Worm (Caenorhabditis elegans) whole organism, L4/young adult: ENCODE results near the gene F42H10.2.

Source experiments
- W03F9.2 ChIP-seq: fragments of 150-350 bp; optimal IDR thresholded peaks from 2 replicates; lab custom pipeline; 2014; ENCODE audit warnings: missing biosample characterization, missing genetic modification characterization
- dao-5 ChIP-seq: sonication (generic microtip); optimal IDR thresholded peaks from 2 replicates; lab custom pipeline; 2016; ENCODE audit warnings: missing genotype, missing genetic modification characterization, moderate library complexity, missing compliant biosample characterization
- him-1 ChIP-seq: sonication (generic microtip); optimal IDR thresholded peaks from 2 replicates; lab custom pipeline; 2016; ENCODE audit warnings: missing genotype, missing genetic modification reagents, missing genetic modification characterization, missing compliant biosample characterization

F42H10.2 gene

DNA sequence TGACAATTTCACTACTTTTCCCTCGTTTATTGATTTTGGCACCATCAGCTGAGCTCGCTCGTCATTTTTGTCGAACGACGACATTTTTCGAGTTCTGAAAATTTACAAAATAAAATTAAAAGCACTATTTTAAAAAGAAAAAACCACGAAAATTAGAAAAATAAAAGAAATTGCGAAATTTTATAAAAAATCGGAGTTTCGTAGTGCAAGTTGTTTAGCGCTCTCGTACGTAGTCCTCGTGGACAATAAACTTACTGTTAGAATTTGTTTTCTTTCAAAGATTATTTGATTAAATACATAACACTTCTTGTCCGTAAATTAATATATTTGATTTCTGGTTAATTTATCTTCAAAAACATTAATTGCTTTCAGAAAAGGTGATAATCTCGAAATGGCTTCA is at the start of gene F42H10.2, which contains the start of gene ess-2:
F42H10.2 (plus strand) TSS at position 367 of the 400 bp plus-strand sequence.
ess-2 (minus strand) TSS at position 99 of the 400 bp plus-strand sequence.
- TF ChIP-seq W03F9.2 (no peak), dao-5 (tag; lab: Kevin White, UChicago) (no peak), him-1 (tag; lab: Kevin White, UChicago) (no peak)

DNA sequence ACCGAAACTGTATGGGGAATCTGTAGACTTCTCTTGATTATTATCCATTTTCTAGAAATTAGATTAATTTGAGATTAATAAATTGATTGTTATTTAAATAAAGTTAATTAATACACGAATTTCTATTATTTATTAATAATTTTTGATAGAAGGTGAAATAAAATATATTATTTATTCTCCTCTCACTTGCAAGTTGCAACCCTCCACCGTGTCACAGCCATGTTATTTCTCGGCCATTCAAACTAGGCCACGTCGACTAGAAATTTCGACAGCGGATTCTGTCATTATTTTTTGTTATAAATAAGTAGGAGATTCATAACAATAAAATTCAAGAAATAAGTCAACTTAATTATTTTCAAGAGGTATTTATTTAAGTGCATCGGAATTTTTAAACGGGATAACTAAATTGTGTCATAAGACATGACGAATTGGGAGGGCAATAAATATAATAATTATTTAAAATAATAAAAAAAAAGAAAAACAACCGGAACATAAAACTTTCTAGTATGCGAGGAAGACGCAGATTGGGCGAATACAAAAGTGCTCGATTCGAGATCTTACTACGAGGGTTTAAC is 46.8 kb upstream of the F42H10.2 start, which contains the start of gene ufbp-1:
ufbp-1 (minus strand) TSS at position 51 of the 575 bp plus-strand sequence.
- peak; percentile 91 for TF ChIP-seq W03F9.2
- no peak for TF ChIP-seq him-1 (tag; lab: Kevin White, UChicago)

DNA sequence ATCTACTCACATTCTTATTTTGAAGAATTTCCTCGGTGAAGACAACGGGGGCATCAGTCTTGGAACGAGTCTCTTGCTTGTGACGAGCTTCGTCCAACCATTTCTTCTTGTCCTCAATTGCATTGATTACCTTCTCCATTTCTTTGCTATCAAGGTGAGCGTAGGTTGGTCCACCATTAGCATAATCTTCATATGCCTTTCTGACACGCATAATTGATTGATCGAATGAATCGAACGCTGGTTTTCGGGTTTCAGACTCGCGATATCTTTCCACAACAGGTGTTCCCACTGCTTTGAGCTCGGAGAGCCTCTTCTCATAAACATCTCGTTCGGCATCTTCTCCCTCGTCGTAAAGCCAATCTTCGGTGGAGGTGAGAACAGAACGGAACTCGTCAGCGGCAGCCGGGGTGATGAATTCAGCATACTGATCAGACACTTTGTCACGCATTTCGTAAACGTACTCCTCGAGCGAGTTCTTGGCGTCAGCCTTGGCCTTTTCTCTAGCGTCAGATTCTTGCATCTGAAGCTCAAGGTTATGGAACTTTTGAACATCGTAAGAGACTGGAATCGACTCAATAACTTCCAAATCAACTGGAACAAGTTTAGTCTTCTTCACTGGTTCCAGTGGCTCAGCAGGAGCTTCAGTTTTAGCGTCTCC is 45.9 kb upstream of the F42H10.2 start:
- TF ChIP-seq W03F9.2 (no peak), him-1 (tag; lab: Kevin White, UChicago) (no peak), dao-5 (tag; lab: Kevin White, UChicago) (no peak)

DNA sequence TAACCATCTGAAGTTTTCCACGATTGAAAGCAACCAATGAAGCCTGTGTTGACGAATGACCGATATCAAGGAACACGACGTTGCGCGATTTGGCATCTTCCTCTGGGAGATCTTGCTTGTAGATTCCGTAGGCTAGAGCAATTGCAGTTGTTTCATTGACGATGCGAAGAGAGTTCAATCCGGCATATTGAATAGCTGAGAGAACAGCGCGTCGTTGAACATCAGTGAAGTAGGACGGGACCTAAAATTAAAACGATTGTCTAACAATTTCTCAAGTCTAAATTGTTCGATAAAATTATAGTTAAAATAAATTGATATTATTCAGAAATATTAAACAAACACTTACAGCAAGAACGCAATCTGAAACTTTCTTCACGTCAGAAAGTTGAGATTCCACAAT is 44.4 kb upstream of the F42H10.2 start:
- no peak for TF ChIP-seq him-1 (tag; lab: Kevin White, UChicago)
- no peak for TF ChIP-seq W03F9.2
- TF ChIP-seq dao-5 (tag; lab: Kevin White, UChicago), result no peak

DNA sequence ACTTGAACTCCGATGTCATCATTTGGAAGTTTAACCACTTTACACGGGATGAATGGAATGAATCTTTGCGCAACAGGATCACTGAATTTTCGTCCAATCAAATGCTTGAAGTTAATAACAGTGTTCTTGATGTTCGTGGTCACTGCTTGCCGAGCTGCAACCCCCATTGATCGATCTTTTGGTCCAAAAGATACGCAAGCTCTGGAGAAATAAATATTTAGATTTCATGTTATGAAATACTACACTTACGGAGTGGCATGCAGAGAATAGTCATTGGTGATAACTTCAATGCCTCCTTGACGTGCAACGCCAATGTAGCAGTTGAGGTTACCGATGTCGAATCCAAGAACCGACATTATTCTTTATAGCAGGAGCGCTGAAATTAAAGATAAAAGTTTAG is 43.9 kb upstream of the F42H10.2 start, which contains the start of gene hsp-110:
hsp-110 (minus strand) TSS at position 376 of the 400 bp plus-strand sequence.
- TF ChIP-seq him-1 (tag; lab: Kevin White, UChicago) (no peak), dao-5 (tag; lab: Kevin White, UChicago) (no peak), W03F9.2 (no peak)

DNA sequence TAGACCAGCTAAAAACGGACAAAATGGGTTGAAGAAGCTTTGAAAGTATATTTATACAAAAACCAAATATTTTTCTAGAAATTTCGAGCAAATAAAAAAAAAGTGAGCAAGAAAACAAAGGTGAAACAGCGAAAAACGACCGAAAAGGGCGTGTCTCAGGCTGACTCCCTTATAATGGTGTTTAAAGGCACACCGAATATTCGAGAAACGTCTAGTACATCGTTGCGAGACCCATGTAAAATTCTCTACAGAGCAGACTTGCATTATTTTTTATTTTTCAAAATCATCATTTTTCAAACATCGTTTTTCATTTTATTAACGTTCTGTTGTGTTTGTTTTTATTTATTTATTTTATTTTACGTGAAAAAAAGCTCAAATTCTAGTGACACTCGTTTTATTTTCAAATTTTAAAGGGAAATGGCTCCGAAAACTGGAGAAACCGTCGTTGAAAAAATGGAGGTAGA is 43.4 kb upstream of the F42H10.2 start, which contains the start of gene rpn-3:
rpn-3 (plus strand) TSS at position 414 of the 464 bp plus-strand sequence.
- TF ChIP-seq dao-5 (tag; lab: Kevin White, UChicago) (no peak), him-1 (tag; lab: Kevin White, UChicago) (peak; percentile 58), W03F9.2 (peak; percentile 96)

DNA sequence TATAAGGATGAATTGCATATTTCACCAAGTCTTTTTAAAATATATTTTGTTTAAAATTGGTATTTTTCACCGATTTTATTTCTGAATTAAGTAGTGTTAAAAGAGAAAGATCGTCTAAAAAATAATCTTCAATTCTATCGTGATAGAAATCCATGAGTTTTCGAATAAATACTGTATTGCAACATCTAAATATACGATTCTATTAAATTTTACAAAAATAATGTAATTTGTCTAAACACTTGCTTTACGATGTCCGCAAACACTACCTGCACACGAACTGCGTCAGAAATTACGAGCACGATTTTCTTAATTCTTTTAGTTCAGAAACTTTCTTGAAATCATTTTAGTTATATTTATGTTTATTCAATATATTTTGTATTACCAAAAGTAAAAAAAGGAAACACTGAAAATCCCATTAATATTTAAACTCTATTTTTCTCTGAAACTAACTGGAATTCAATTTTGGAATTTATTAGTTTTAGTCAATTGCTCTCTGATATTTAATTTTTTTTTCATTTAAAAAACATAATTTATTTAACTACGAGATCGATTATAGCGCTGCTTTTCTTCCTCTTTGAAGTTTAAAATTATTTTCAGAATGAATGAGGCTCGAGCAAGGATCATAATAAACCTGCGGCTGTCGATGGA is 41.1 kb upstream of the F42H10.2 start, which contains the start of gene mrpl-32:
mrpl-32 (plus strand) TSS at position 598 of the 648 bp plus-strand sequence.
- TF ChIP-seq W03F9.2, result peak; percentile 61
- no peak for TF ChIP-seq dao-5 (tag; lab: Kevin White, UChicago)

DNA sequence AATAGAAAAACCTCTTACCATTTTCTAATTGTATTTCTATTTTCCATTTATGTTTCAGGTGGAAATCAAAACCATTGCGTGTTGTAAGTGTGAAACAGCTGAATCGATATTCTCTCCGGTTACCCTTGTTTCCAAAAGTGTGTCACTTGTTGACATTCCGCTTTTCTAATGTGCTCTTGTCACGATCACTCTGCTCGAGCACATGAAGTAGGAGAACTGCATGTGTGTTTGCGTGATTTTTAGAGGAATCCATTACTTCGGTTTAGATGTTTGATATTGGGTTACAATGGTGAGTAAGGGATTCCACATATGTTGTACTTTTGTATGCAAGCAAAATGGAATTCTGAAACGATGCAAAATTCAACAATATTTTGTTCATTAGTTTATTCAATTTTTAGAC is 39.9 kb upstream of the F42H10.2 start:
- no peak for TF ChIP-seq W03F9.2

DNA sequence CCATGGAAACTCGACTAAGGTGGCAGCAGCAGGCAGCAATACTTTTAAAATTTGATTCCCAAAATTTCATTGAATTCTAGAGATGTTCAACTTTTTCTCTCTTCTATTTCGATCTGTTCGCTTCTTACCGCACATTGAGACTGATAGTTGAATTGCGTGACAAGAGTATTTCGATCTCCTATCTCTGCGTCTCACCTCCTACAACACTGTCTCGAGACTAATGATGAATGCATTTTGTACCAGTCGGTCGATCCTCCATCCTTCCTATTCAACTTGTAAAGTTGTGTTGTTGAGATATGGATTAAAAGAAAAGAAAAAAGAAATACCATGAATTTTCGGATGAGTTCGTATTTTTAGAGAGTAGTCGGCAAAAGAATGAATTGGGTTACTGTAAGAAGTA is 39.2 kb upstream of the F42H10.2 start:
- TF ChIP-seq W03F9.2 (no peak), him-1 (tag; lab: Kevin White, UChicago) (no peak), dao-5 (tag; lab: Kevin White, UChicago) (no peak)

DNA sequence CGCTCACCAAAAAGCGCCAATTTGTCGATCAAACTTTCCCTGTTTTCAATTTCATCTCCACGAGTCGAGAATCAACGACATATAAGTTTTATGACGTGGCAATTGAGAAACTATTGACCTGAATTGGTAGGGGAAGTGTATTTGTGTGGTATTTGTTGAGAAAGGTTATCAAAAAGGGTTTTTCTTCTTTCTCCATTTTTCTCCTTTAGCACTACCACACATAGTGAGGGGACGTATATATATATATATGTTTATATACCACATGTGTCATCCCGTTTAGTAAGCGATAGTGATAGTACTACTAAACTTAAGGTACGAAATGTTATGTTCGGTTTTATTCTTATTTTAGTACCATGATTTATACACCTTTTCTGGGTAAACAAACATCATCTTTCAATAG is 32.8 kb upstream of the F42H10.2 start:
- TF ChIP-seq dao-5 (tag; lab: Kevin White, UChicago) (no peak), W03F9.2 (no peak), him-1 (tag; lab: Kevin White, UChicago) (no peak)

DNA sequence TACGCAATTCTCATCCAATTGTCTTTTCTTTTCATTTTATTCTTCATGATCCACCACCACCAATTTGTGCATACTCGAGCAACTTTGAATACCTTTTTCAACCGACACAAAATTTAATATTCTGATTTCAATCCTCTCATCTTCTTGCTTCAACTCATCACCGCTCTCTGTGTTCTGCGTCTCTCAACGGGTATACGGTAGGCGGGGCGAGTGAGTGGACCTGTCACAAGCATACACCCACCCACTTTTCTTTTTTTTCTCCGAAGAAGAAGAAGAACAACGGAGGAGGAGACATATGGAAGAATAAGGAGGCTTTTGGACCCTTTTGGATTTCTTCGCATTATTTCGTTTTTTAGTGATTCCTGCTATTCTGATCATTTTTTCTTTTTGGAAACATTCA is 29.0 kb upstream of the F42H10.2 start:
- TF ChIP-seq dao-5 (tag; lab: Kevin White, UChicago) (no peak), him-1 (tag; lab: Kevin White, UChicago) (no peak), W03F9.2 (no peak)

DNA sequence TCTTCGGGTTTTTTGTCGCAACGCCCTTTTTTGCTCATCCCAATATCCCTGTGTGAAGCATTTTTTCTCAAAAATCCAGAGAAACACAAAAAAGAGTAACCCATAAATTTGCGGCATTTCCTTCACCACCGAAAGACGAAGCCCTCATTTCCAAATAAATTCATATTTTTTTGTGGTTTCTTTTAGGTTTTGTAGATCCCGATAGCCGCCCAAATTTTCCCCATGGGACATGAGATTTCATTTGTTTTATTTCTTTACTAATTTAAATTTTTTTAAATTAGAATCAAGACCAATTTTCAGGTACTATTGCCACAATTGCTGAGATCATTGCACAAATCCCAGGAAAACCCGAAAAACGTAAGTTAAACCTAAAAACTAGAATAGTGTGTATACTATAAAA is 23.7 kb upstream of the F42H10.2 start, which contains the start of gene mig-39:
mig-39 (plus strand) TSS at position 301 of the 400 bp plus-strand sequence.
- TF ChIP-seq dao-5 (tag; lab: Kevin White, UChicago), result no peak

DNA sequence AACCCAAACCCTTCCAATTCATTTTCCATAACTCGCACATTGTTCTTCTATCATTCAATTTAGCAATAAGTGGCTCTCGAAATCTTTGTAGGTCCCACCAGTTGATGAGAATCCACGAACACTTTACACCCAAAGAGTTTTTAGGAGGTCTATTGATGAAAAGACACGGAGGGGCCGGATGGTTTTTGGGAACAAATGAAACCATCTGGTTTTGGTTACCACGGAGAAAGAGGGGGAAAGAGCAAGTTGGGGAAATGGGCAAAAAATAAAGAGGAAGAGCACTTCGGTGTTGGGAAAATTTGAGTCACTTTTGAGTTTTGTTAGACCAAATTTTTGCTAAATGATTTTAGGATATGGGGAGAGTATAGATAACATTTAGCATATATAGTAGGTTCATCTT is 22.9 kb upstream of the F42H10.2 start:
- TF ChIP-seq dao-5 (tag; lab: Kevin White, UChicago), result no peak
- no peak for TF ChIP-seq W03F9.2
- TF ChIP-seq him-1 (tag; lab: Kevin White, UChicago), result no peak

DNA sequence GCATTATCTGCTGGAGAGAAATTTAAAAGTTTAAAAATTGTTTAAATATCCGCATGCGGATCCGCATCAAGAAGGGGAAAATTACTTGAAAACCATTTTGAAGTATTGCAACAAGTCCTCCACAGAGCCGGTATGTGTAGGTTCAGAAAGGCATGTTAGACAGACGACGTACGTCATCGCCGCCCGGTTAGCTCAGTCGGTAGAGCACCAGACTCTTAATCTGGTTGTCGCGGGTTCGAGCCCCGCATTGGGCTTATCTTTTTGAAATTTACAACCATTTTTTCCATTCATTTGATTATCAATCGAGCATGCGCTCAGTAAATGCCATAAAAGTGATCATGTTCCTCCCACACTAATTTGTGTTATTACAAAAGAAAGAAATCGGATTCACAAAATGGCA is 17.1 kb upstream of the F42H10.2 start:
- no peak for TF ChIP-seq W03F9.2
- no peak for TF ChIP-seq dao-5 (tag; lab: Kevin White, UChicago)
- no peak for TF ChIP-seq him-1 (tag; lab: Kevin White, UChicago)
